Fruit fly (Drosophila melanogaster): ENCODE results near the gene CG31407.

DNA sequence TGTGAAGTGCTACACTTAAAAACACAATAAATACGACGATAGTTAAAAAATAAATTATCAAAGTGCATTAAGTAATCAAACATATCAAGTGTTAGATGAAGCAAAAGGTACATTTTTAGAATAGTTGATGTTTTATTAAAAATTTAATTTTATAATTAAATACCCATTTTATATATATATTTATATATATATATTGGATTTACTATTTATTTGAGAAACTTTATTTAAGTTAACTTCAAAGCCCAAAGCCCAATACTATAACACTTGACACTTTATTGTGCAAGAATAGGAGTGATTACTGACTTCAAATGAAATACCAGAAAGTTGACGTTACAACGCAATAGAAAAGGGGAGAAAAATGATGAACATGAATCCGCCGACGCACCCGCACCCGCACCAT is 45.9 kb upstream of the CG31407 start, which contains the start of gene nerfin-2:
- TF ChIP-seq CG8290 (GFP tag; optimal IDR thresholded peaks at IDR 0.05) (no peak), CG8290 (tag; optimal IDR thresholded peaks at IDR 0.05) (no peak), CG14965 (GFP tag; optimal IDR thresholded peaks at IDR 0.05; ENCODE audit: borderline replicate concordance) (no peak), Sox102F (GFP tag; optimal IDR thresholded peaks at IDR 0.05) (no peak), Side (GFP tag; optimal IDR thresholded peaks at IDR 0.05) (no peak)

Data from whole organism, embryonic.